In the genomic region with DNA sequence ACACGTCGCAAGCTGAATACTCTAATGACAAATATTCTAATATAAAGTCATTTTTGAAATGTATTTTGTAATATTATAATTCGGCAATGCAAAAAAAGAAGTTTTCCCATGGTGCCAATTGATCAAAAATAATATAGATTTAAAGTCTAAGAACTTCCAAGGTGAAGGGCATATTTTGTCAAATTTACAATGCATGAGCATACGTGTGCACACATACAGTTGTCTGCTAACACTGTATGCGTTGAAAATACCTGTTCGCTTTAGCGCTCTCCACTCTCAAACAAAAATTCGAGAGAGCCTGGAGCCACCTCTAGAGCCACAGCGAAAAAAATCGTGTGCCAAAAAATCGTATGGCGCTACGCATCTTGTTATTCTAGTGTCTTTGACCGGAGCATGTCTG, we compare ENCODE assay signal across 1 fruit fly cellular context.
TF ChIP-seq lines count a peak whose summit lies in the region.
"Not testable (repeated sequence)": the region's sequence is repeated elsewhere in the genome, so short reads cannot be mapped to it uniquely, and the experiment has no call there.

No protein-coding gene starts in this region.

TF ChIP-seq in whole organism, embryonic, 481 proteins besides CTCF, POLR2A, EP300 and RAD21 (continued from another document):
- peak; percentile 63 to 71 for TF ChIP-seq Trl (optimal IDR thresholded peaks at IDR 0.05; lab: Kevin White, UChicago)
- TF ChIP-seq Trl (GFP tag; optimal IDR thresholded peaks at IDR 0.05; lab: Kevin White, UChicago), result not testable (repeated sequence)
- peak; percentile 31 for TF ChIP-seq Hmr (GFP tag; optimal IDR thresholded peaks at IDR 0.05; lab: Kevin White, UChicago)
- peak; percentile 48 for TF ChIP-seq CG2120 (GFP tag; optimal IDR thresholded peaks at IDR 0.05; lab: Kevin White, UChicago)
- TF ChIP-seq CoRest (tag; optimal IDR thresholded peaks at IDR 0.05; lab: Kevin White, UChicago), result peak; percentile 14
- TF ChIP-seq CG1024 (GFP tag; IDR thresholded peaks at IDR 0.05; lab: Robert Waterston, UW), result peak; percentile 73
- peak; percentile 43 for TF ChIP-seq PHDP (tag; optimal IDR thresholded peaks at IDR 0.05; lab: Kevin White, UChicago)
- peak; percentile 15 for TF ChIP-seq Sox100B (GFP tag; optimal IDR thresholded peaks at IDR 0.05; lab: Kevin White, UChicago)
- TF ChIP-seq tin (GFP tag; optimal IDR thresholded peaks at IDR 0.05; lab: Kevin White, UChicago), result peak; percentile 10
- TF ChIP-seq CG7357 (GFP tag; IDR thresholded peaks at IDR 0.05; lab: Robert Waterston, UW), result peak; percentile 27; the same call in 1 of the 3 replicates
- TF ChIP-seq CG1603 (tag; optimal IDR thresholded peaks at IDR 0.05; lab: Kevin White, UChicago), result peak; percentile 34
- peak; percentile 22 for TF ChIP-seq Hsf (GFP tag; optimal IDR thresholded peaks at IDR 0.05; lab: Kevin White, UChicago)
- peak; percentile 73 for TF ChIP-seq CG11723 (GFP tag; optimal IDR thresholded peaks at IDR 0.05; lab: Kevin White, UChicago)
- peak; percentile 64 for TF ChIP-seq Lhr (GFP tag; optimal IDR thresholded peaks at IDR 0.05; lab: Kevin White, UChicago)
- peak; percentile 4 for TF ChIP-seq CG17385 (GFP tag; optimal IDR thresholded peaks at IDR 0.05; lab: Kevin White, UChicago)
- peak; percentile 63 for TF ChIP-seq wor (GFP tag; IDR thresholded peaks at IDR 0.05; lab: Robert Waterston, UW)
- peak; percentile 63 for TF ChIP-seq sens (GFP tag; lab: Kevin White, UChicago)
- peak; percentile 59 for TF ChIP-seq ssp (GFP tag; IDR thresholded peaks at IDR 0.05; lab: Robert Waterston, UW)
- peak; percentile 10 for TF ChIP-seq CG8290 (GFP tag; optimal IDR thresholded peaks at IDR 0.05; lab: Kevin White, UChicago)
- TF ChIP-seq CG8290 (tag; optimal IDR thresholded peaks at IDR 0.05; lab: Kevin White, UChicago), result peak in 1 of 2 experiments; percentile 23
- peak; percentile 0 for TF ChIP-seq bab2 (GFP tag; optimal IDR thresholded peaks at IDR 0.05; lab: Kevin White, UChicago)
- TF ChIP-seq D19B (GFP tag; optimal IDR thresholded peaks at IDR 0.05; lab: Kevin White, UChicago), result peak; percentile 18
- TF ChIP-seq Hr3 (GFP tag; optimal IDR thresholded peaks at IDR 0.05; lab: Kevin White, UChicago), result peak; percentile 7
- peak; percentile 7 for TF ChIP-seq Six4 (GFP tag; optimal IDR thresholded peaks at IDR 0.05; lab: Kevin White, UChicago)
- TF ChIP-seq gem (tag; optimal IDR thresholded peaks at IDR 0.05; lab: Kevin White, UChicago), result peak; percentile 57
- TF ChIP-seq Sox102F (GFP tag; optimal IDR thresholded peaks at IDR 0.05; lab: Kevin White, UChicago), result peak; percentile 51
- TF ChIP-seq ind (GFP tag; optimal IDR thresholded peaks at IDR 0.05; lab: Kevin White, UChicago), result peak; percentile 18
- TF ChIP-seq CG10209 (GFP tag; optimal IDR thresholded peaks at IDR 0.05; lab: Kevin White, UChicago), result peak; percentile 17
- TF ChIP-seq CG31441 (GFP tag; IDR thresholded peaks at IDR 0.05; lab: Robert Waterston, UW), result 0 out of 2 replicates have a peak, but pooled peaks have one; percentile 13
